Worm (Caenorhabditis elegans) whole organism, mixed stage, embryonic: ENCODE data around the gene chdh-1.

Experiments
- bed-3 ChIP-seq: fragments of 200-800 bp; sonication (Bioruptor generic); optimal IDR thresholded peaks from 3 replicates; lab custom pipeline; 2018; ENCODE audit warnings: mild to moderate bottlenecking, missing genetic modification characterization, moderate library complexity, missing compliant biosample characterization
- blmp-1 ChIP-seq: fragments of 150-350 bp; optimal IDR thresholded peaks from 2 replicates; lab custom pipeline; 2014; ENCODE audit warnings: missing biosample characterization, missing genetic modification characterization
- elt-1 ChIP-seq: sonication (generic microtip); optimal IDR thresholded peaks from 2 replicates; lab custom pipeline; 2017; ENCODE audit warnings: missing genetic modification characterization, mild to moderate bottlenecking, missing compliant biosample characterization, antibody characterized with exemption, moderate library complexity, borderline replicate concordance; ENCODE audit not compliant: insufficient read depth
- ham-2 ChIP-seq: fragments of 200-800 bp; sonication (Bioruptor generic); optimal IDR thresholded peaks from 2 replicates; lab custom pipeline; 2018; ENCODE audit warnings: mild to moderate bottlenecking, missing genetic modification characterization, missing compliant biosample characterization
- lin-13 ChIP-seq: fragments of 150-350 bp; optimal IDR thresholded peaks from 2 replicates; lab custom pipeline; 2014; ENCODE audit warnings: missing biosample characterization, missing genetic modification characterization
- mep-1 ChIP-seq: fragments of 150-350 bp; optimal IDR thresholded peaks from 2 replicates; lab custom pipeline; 2017; ENCODE audit warnings: missing biosample characterization, missing genetic modification reagents, missing genetic modification characterization, inconsistent platforms
- nhr-237 ChIP-seq: fragments of 150-350 bp; optimal IDR thresholded peaks from 2 replicates; lab custom pipeline; 2014; ENCODE audit warnings: missing biosample characterization, missing genetic modification characterization
- nhr-28 ChIP-seq: fragments of 150-350 bp; optimal IDR thresholded peaks from 2 replicates; lab custom pipeline; 2014; ENCODE audit warnings: missing biosample characterization, missing genetic modification characterization
- pha-4 ChIP-seq: fragments of 150-350 bp; optimal IDR thresholded peaks from 2 replicates; lab custom pipeline; 2018; ENCODE audit warnings: missing biosample characterization, missing genetic modification reagents, missing genetic modification characterization
- snpc-4 ChIP-seq: fragments of 150-350 bp; optimal IDR thresholded peaks from 2 replicates; lab custom pipeline; 2014; ENCODE audit warnings: missing biosample characterization, missing genetic modification characterization
- sptf-1 ChIP-seq: sonication (generic microtip); optimal IDR thresholded peaks from 2 replicates; lab custom pipeline; 2017; ENCODE audit warnings: mild to moderate bottlenecking, missing genetic modification characterization, moderate library complexity, missing compliant biosample characterization
- unc-39 ChIP-seq: fragments of 150-350 bp; optimal IDR thresholded peaks from 2 replicates; lab custom pipeline; 2014; ENCODE audit warnings: missing biosample characterization, missing genetic modification characterization
- zip-8 ChIP-seq: fragments of 150-350 bp; optimal IDR thresholded peaks from 2 replicates; lab custom pipeline; 2014; ENCODE audit warnings: missing biosample characterization, missing genetic modification characterization

- TF ChIP-seq pha-4 (tag; lab: Kevin White, UChicago): no peak
- TF ChIP-seq ham-2 (GFP tag; lab: Kevin White, UChicago): no peak
- TF ChIP-seq nhr-28: no peak
- TF ChIP-seq elt-1 (tag; lab: Kevin White, UChicago): no peak
- TF ChIP-seq nhr-237: no peak
- no peak for TF ChIP-seq bed-3 (GFP tag; lab: Kevin White, UChicago)
- no peak for TF ChIP-seq lin-13
- TF ChIP-seq blmp-1 (tag; lab: Kevin White, UChicago): no peak
- no peak for TF ChIP-seq snpc-4 (tag; lab: Kevin White, UChicago)
- no peak for TF ChIP-seq sptf-1 (tag; lab: Kevin White, UChicago)
- no peak for TF ChIP-seq unc-39 (tag; lab: Kevin White, UChicago)
- TF ChIP-seq mep-1: no peak
- TF ChIP-seq zip-8: no peak
Measured at ce11 chrII:8668871-8669270, 29.9 kb downstream of the chdh-1 start.
